Worm (Caenorhabditis elegans) whole organism, L1 larva: ENCODE measurements around the gene nhr-50.

Experiments used
- elt-2 ChIP-seq: sonication (generic microtip); optimal IDR thresholded peaks from 2 replicates; lab custom pipeline; 2016; ENCODE audit warnings: missing genetic modification characterization, mild to moderate bottlenecking, inconsistent platforms, missing compliant biosample characterization, missing genetic modification reagents
- lin-15B ChIP-seq: fragments of 150-350 bp; sonication (generic microtip); optimal IDR thresholded peaks from 3 replicates; lab custom pipeline; 2014; ENCODE audit warnings: missing biosample characterization, missing genetic modification characterization
- mdl-1 ChIP-seq, 2 experiments: fragments of 150-350 bp; optimal IDR thresholded peaks; 2 replicates each; lab custom pipeline; 2014 to 2017; ENCODE audit warnings: missing biosample characterization in 2 of 2, missing genetic modification characterization in 2 of 2, inconsistent platforms in 1 of 2
- nhr-11 ChIP-seq: fragments of 150-350 bp; optimal IDR thresholded peaks from 2 replicates; lab custom pipeline; 2014; ENCODE audit warnings: missing biosample characterization, missing genetic modification characterization
- nhr-12 ChIP-seq: sonication (generic microtip); optimal IDR thresholded peaks from 2 replicates; lab custom pipeline; 2017; ENCODE audit warnings: missing biosample characterization, missing genetic modification characterization
- nhr-28 ChIP-seq: fragments of 150-350 bp; optimal IDR thresholded peaks from 2 replicates; lab custom pipeline; 2014; ENCODE audit warnings: missing biosample characterization, missing genetic modification characterization
- nhr-47 ChIP-seq: sonication (generic microtip); optimal IDR thresholded peaks from 2 replicates; lab custom pipeline; 2016; ENCODE audit warnings: mild to moderate bottlenecking, missing genetic modification characterization, moderate library complexity, missing compliant biosample characterization
- pag-3 ChIP-seq: sonication (generic microtip); optimal IDR thresholded peaks from 2 replicates; lab custom pipeline; 2017; ENCODE audit warnings: missing genetic modification characterization, mild to moderate bottlenecking, missing compliant biosample characterization, antibody characterized with exemption, borderline replicate concordance; ENCODE audit not compliant: insufficient read depth
- unc-30 ChIP-seq: sonication (generic microtip); optimal IDR thresholded peaks from 2 replicates; lab custom pipeline; 2017; ENCODE audit warnings: missing biosample characterization, missing genetic modification characterization
- unc-62 ChIP-seq: fragments of 150-350 bp; optimal IDR thresholded peaks from 2 replicates; lab custom pipeline; 2014; ENCODE audit warnings: missing biosample characterization, missing genetic modification reagents, missing genetic modification characterization

ce11 chrV:15969653-15970052, 30.8 kb downstream of the nhr-50 start, which contains the start of gene F36G9.7:
- TF ChIP-seq unc-30 (tag; lab: Kevin White, UChicago) = no peak
- TF ChIP-seq unc-62 (GFP tag; lab: Kevin White, UChicago) = no peak
- TF ChIP-seq nhr-47 (tag; lab: Kevin White, UChicago) = no peak
- TF ChIP-seq lin-15B = no peak
- TF ChIP-seq nhr-28 (tag; lab: Kevin White, UChicago) = no peak
- TF ChIP-seq pag-3 (tag; lab: Kevin White, UChicago) = no peak
- TF ChIP-seq nhr-12 (tag; lab: Kevin White, UChicago) = no peak
- no peak for TF ChIP-seq nhr-11 (tag; lab: Kevin White, UChicago)
- TF ChIP-seq mdl-1 (tag; optimal IDR thresholded peaks at IDR 0.05; lab: Kevin White, UChicago) = no peak
- TF ChIP-seq elt-2 (tag; lab: Kevin White, UChicago) = no peak
